Worm (Caenorhabditis elegans): ENCODE measurements around the gene srh-222.
A peak's percentile ranks its signal among the peaks of the same experiment; 100 is the strongest.

srh-222 gene

ce11 chrIV:4007697-4008096 lies 28.1 kb downstream of the srh-222 start, which contains the start of gene W02C12.2:
W02C12.2 (minus strand) TSS chrIV:4007973.
- no peak for TF ChIP-seq B0310.2 (tag; optimal IDR thresholded peaks at IDR 0.05)
- TF ChIP-seq tra-4 (tag; optimal IDR thresholded peaks at IDR 0.05), result no peak
- no peak for TF ChIP-seq flt-1 (GFP tag; IDR thresholded peaks at IDR 0.05)
- TF ChIP-seq tbx-11 (GFP tag; IDR thresholded peaks at IDR 0.05), result no peak
- TF ChIP-seq ceh-13 (GFP tag; optimal IDR thresholded peaks at IDR 0.05), result no peak
- TF ChIP-seq ceh-36 (tag; optimal IDR thresholded peaks at IDR 0.05), result no peak
- TF ChIP-seq ama-1 (optimal IDR thresholded peaks at IDR 0.05), result no peak
- no peak for TF ChIP-seq scrt-1 (GFP tag; IDR thresholded peaks at IDR 0.05)
- TF ChIP-seq hmbx-1 (tag; optimal IDR thresholded peaks at IDR 0.05), result no peak
- no peak for TF ChIP-seq ets-7 (tag; optimal IDR thresholded peaks at IDR 0.05)
- TF ChIP-seq sea-1 (GFP tag; conservative IDR thresholded peaks at IDR 0.05), result no peak
- no peak for TF ChIP-seq F13C5.2 (tag; optimal IDR thresholded peaks at IDR 0.05)
- TF ChIP-seq tbx-37 (GFP tag; conservative IDR thresholded peaks at IDR 0.05), result no peak
- TF ChIP-seq pes-1 (GFP tag; IDR thresholded peaks at IDR 0.05), result no peak

- no peak for TF ChIP-seq hmg-4 (GFP tag; optimal IDR thresholded peaks at IDR 0.05)
- no peak for TF ChIP-seq B0310.2 (tag; optimal IDR thresholded peaks at IDR 0.05)
- no peak for TF ChIP-seq ceh-13 (GFP tag; optimal IDR thresholded peaks at IDR 0.05)
- TF ChIP-seq tra-4 (tag; optimal IDR thresholded peaks at IDR 0.05), result no peak
- TF ChIP-seq F13C5.2 (tag; optimal IDR thresholded peaks at IDR 0.05), result no peak
- TF ChIP-seq scrt-1 (GFP tag; IDR thresholded peaks at IDR 0.05), result no peak
- no peak for TF ChIP-seq hnd-1 (tag; optimal IDR thresholded peaks at IDR 0.05)
- no peak for TF ChIP-seq ets-7 (tag; optimal IDR thresholded peaks at IDR 0.05)
- no peak for TF ChIP-seq tbx-11 (GFP tag; IDR thresholded peaks at IDR 0.05)
- no peak for TF ChIP-seq flt-1 (GFP tag; IDR thresholded peaks at IDR 0.05)
- TF ChIP-seq tbx-37 (GFP tag; conservative IDR thresholded peaks at IDR 0.05), result no peak
- no peak for TF ChIP-seq pes-1 (GFP tag; IDR thresholded peaks at IDR 0.05)
- TF ChIP-seq hmbx-1 (tag; optimal IDR thresholded peaks at IDR 0.05), result no peak
- no peak for TF ChIP-seq ceh-36 (tag; optimal IDR thresholded peaks at IDR 0.05)
These were observed 28.8 kb downstream of the srh-222 start for ce11 chrIV:4008440-4008839.

ce11 chrIV:4009923-4010322 lies 30.3 kb downstream of the srh-222 start:
- no peak for TF ChIP-seq scrt-1 (GFP tag; IDR thresholded peaks at IDR 0.05)
- no peak for TF ChIP-seq tra-4 (tag; optimal IDR thresholded peaks at IDR 0.05)
- TF ChIP-seq hmg-4 (GFP tag; optimal IDR thresholded peaks at IDR 0.05), result no peak
- TF ChIP-seq tbx-37 (GFP tag; conservative IDR thresholded peaks at IDR 0.05), result no peak
- no peak for TF ChIP-seq ceh-13 (GFP tag; optimal IDR thresholded peaks at IDR 0.05)
- TF ChIP-seq F13C5.2 (tag; optimal IDR thresholded peaks at IDR 0.05), result no peak
- no peak for TF ChIP-seq pes-1 (GFP tag; IDR thresholded peaks at IDR 0.05)
- no peak for TF ChIP-seq tbx-11 (GFP tag; IDR thresholded peaks at IDR 0.05)
- TF ChIP-seq sea-1 (GFP tag; conservative IDR thresholded peaks at IDR 0.05), result no peak
- TF ChIP-seq aly-1 (tag; optimal IDR thresholded peaks at IDR 0.05), result no peak
- no peak for TF ChIP-seq ets-7 (tag; optimal IDR thresholded peaks at IDR 0.05)
- TF ChIP-seq ceh-36 (tag; optimal IDR thresholded peaks at IDR 0.05), result no peak
- TF ChIP-seq hmbx-1 (tag; optimal IDR thresholded peaks at IDR 0.05), result no peak
- no peak for TF ChIP-seq hnd-1 (tag; optimal IDR thresholded peaks at IDR 0.05)
- no peak for TF ChIP-seq B0310.2 (tag; optimal IDR thresholded peaks at IDR 0.05)

ce11 chrIV:4013621-4014020 lies 34.0 kb downstream of the srh-222 start:
- TF ChIP-seq ama-1 (optimal IDR thresholded peaks at IDR 0.05) (no peak), sea-1 (GFP tag; conservative IDR thresholded peaks at IDR 0.05) (no peak), B0310.2 (tag; optimal IDR thresholded peaks at IDR 0.05) (no peak), aly-1 (tag; optimal IDR thresholded peaks at IDR 0.05) (no peak), flt-1 (GFP tag; IDR thresholded peaks at IDR 0.05) (no peak), hmg-4 (GFP tag; optimal IDR thresholded peaks at IDR 0.05) (no peak), ceh-13 (GFP tag; optimal IDR thresholded peaks at IDR 0.05) (no peak), ceh-36 (tag; optimal IDR thresholded peaks at IDR 0.05) (no peak), hnd-1 (tag; optimal IDR thresholded peaks at IDR 0.05) (no peak), hmbx-1 (tag; optimal IDR thresholded peaks at IDR 0.05) (no peak)

ce11 chrIV:4014341-4014826 lies 34.8 kb downstream of the srh-222 start:
- TF ChIP-seq tbx-37 (GFP tag; conservative IDR thresholded peaks at IDR 0.05) (no peak), ets-7 (tag; optimal IDR thresholded peaks at IDR 0.05) (no peak), aly-1 (tag; optimal IDR thresholded peaks at IDR 0.05) (no peak), scrt-1 (GFP tag; IDR thresholded peaks at IDR 0.05) (0 out of 2 replicates have a peak, but pooled peaks have one; percentile 39), hmg-4 (GFP tag; optimal IDR thresholded peaks at IDR 0.05) (no peak)

ce11 chrIV:4015660-4016059 lies 36.0 kb downstream of the srh-222 start:
- TF ChIP-seq ets-7 (tag; optimal IDR thresholded peaks at IDR 0.05), result no peak
- no peak for TF ChIP-seq hmbx-1 (tag; optimal IDR thresholded peaks at IDR 0.05)
- no peak for TF ChIP-seq ceh-36 (tag; optimal IDR thresholded peaks at IDR 0.05)
- no peak for TF ChIP-seq hmg-4 (GFP tag; optimal IDR thresholded peaks at IDR 0.05)
- TF ChIP-seq aly-1 (tag; optimal IDR thresholded peaks at IDR 0.05), result no peak
- TF ChIP-seq sea-1 (GFP tag; conservative IDR thresholded peaks at IDR 0.05), result no peak
- no peak for TF ChIP-seq flt-1 (GFP tag; IDR thresholded peaks at IDR 0.05)
- no peak for TF ChIP-seq tbx-11 (GFP tag; IDR thresholded peaks at IDR 0.05)
- no peak for TF ChIP-seq tbx-37 (GFP tag; conservative IDR thresholded peaks at IDR 0.05)
- no peak for TF ChIP-seq scrt-1 (GFP tag; IDR thresholded peaks at IDR 0.05)
- TF ChIP-seq pes-1 (GFP tag; IDR thresholded peaks at IDR 0.05), result no peak
- TF ChIP-seq B0310.2 (tag; optimal IDR thresholded peaks at IDR 0.05), result no peak
- no peak for TF ChIP-seq ama-1 (optimal IDR thresholded peaks at IDR 0.05)
- TF ChIP-seq ceh-13 (GFP tag; optimal IDR thresholded peaks at IDR 0.05), result no peak
- TF ChIP-seq F13C5.2 (tag; optimal IDR thresholded peaks at IDR 0.05), result no peak
- no peak for TF ChIP-seq tra-4 (tag; optimal IDR thresholded peaks at IDR 0.05)
- TF ChIP-seq hnd-1 (tag; optimal IDR thresholded peaks at IDR 0.05), result no peak

- no peak for TF ChIP-seq ceh-36 (tag; optimal IDR thresholded peaks at IDR 0.05)
- no peak for TF ChIP-seq ama-1 (optimal IDR thresholded peaks at IDR 0.05)
- TF ChIP-seq ceh-13 (GFP tag; optimal IDR thresholded peaks at IDR 0.05), result no peak
- no peak for TF ChIP-seq ets-7 (tag; optimal IDR thresholded peaks at IDR 0.05)
- no peak for TF ChIP-seq tra-4 (tag; optimal IDR thresholded peaks at IDR 0.05)
- TF ChIP-seq hmbx-1 (tag; optimal IDR thresholded peaks at IDR 0.05), result no peak
- TF ChIP-seq scrt-1 (GFP tag; IDR thresholded peaks at IDR 0.05), result no peak
- TF ChIP-seq B0310.2 (tag; optimal IDR thresholded peaks at IDR 0.05), result no peak
- no peak for TF ChIP-seq flt-1 (GFP tag; IDR thresholded peaks at IDR 0.05)
- TF ChIP-seq tbx-37 (GFP tag; conservative IDR thresholded peaks at IDR 0.05), result no peak
- TF ChIP-seq hnd-1 (tag; optimal IDR thresholded peaks at IDR 0.05), result no peak
- no peak for TF ChIP-seq F13C5.2 (tag; optimal IDR thresholded peaks at IDR 0.05)
- no peak for TF ChIP-seq hmg-4 (GFP tag; optimal IDR thresholded peaks at IDR 0.05)
- no peak for TF ChIP-seq tbx-11 (GFP tag; IDR thresholded peaks at IDR 0.05)
These were observed 37.1 kb downstream of the srh-222 start for ce11 chrIV:4016723-4017122.
